Worm (Caenorhabditis elegans): ENCODE measurements around the gene gpa-17.

ce11 chrIII:2598491-2599065 lies 12.2 kb downstream of the gpa-17 start:
- TF ChIP-seq him-1 (tag; optimal IDR thresholded peaks at IDR 0.05) (no peak), W03F9.2 (tag; optimal IDR thresholded peaks at IDR 0.05) (no peak), dao-5 (tag; optimal IDR thresholded peaks at IDR 0.05) (no peak)
